2 worm cellular contexts compared by ENCODE assay signal in genomic region chrII:633144-633543, ce11.
TF ChIP-seq lines count a peak whose summit lies in the region.

No protein-coding gene starts in this region.

TF ChIP-seq in whole organism, L4 larva, 104 proteins besides CTCF, POLR2A, EP300 and RAD21:
- TF ChIP-seq set-16 (GFP tag; IDR thresholded peaks at IDR 0.05; lab: Robert Waterston, UW): peak; percentile 81

TF ChIP-seq in whole organism, young adult, 124 proteins besides CTCF, POLR2A, EP300 and RAD21:
- TF ChIP-seq egrh-3 (GFP tag; IDR thresholded peaks at IDR 0.05; lab: Robert Waterston, UW) (peak; percentile 62; the same call in 1 of the 2 replicates), F33H1.4 (GFP tag; IDR thresholded peaks at IDR 0.05; lab: Robert Waterston, UW) (0 out of 2 replicates have a peak, but pooled peaks have one; percentile 5), aptf-2 (GFP tag; conservative IDR thresholded peaks at IDR 0.05; lab: Robert Waterston, UW) (0 out of 2 replicates have a peak, but pooled peaks have one; percentile 5)
